Worm (Caenorhabditis elegans) whole organism, L4/young adult: ENCODE data around the gene F07B7.7.

Experiments
- W03F9.2 ChIP-seq: fragments of 150-350 bp; optimal IDR thresholded peaks from 2 replicates; lab custom pipeline; 2014; ENCODE audit warnings: missing biosample characterization, missing genetic modification characterization
- dao-5 ChIP-seq: sonication (generic microtip); optimal IDR thresholded peaks from 2 replicates; lab custom pipeline; 2016; ENCODE audit warnings: missing genotype, missing genetic modification characterization, moderate library complexity, missing compliant biosample characterization
- him-1 ChIP-seq: sonication (generic microtip); optimal IDR thresholded peaks from 2 replicates; lab custom pipeline; 2016; ENCODE audit warnings: missing genotype, missing genetic modification reagents, missing genetic modification characterization, missing compliant biosample characterization

DNA sequence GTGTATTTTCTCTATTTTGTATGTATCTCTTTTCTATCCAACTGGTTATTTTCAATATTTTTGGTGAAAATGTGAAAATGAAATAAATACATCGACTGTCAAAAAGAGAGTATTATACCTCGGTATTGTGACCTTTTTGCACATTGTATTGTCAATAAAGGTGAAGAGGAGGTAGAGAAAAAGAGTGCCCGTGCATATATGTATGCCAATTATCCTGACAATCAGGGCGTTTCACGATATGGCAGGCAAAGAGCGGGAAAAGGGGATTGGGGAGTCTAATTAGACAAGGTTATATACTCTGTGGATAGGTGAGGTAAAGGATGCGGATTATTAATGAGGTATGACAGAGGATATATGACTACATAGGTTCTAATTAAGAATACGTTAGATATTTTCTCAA, 38.5 kb upstream of the F07B7.7 start:
- TF ChIP-seq him-1 (tag; lab: Kevin White, UChicago) (no peak), dao-5 (tag; lab: Kevin White, UChicago) (no peak), W03F9.2 (tag; lab: Kevin White, UChicago) (no peak)
